Fruit fly (Drosophila melanogaster) whole organism, prepupa: ENCODE results near the gene CG4186.

ENCODE experiments used
- CG11294 ChIP-seq: fragments of 200-800 bp; sonication (Bioruptor generic); IDR thresholded peaks from 2 replicates; pipeline ENCODE4 v1.3.6; 2022; ENCODE audit warnings: missing biosample characterization, missing genetic modification characterization
- CG34406 ChIP-seq: fragments of 200-800 bp; sonication (Bioruptor generic); optimal IDR thresholded peaks from 3 replicates; lab custom pipeline; 2016; ENCODE audit warnings: missing biosample characterization, missing genetic modification characterization
- CG7368 ChIP-seq: fragments of 200-800 bp; sonication (Bioruptor generic); optimal IDR thresholded peaks from 3 replicates; lab custom pipeline; 2016; ENCODE audit warnings: missing biosample characterization, missing genetic modification characterization
- Eip93F ChIP-seq: fragments of 200-800 bp; sonication (Bioruptor generic); optimal IDR thresholded peaks from 2 replicates; lab custom pipeline; 2016; ENCODE audit warnings: missing biosample characterization, mild to moderate bottlenecking, missing genetic modification characterization
- Met ChIP-seq: fragments of 200-800 bp; sonication (Bioruptor generic); optimal IDR thresholded peaks from 3 replicates; lab custom pipeline; 2016; ENCODE audit warnings: missing biosample characterization, missing genetic modification characterization
- dsx ChIP-seq: fragments of 200-800 bp; optimal IDR thresholded peaks from 3 replicates; lab custom pipeline; 2019; ENCODE audit warnings: missing biosample characterization, mild to moderate bottlenecking, missing genetic modification characterization, moderate library complexity; ENCODE audit not compliant: poor library complexity, severe bottlenecking
- eg ChIP-seq: fragments of 200-800 bp; sonication (Bioruptor generic); IDR thresholded peaks from 3 replicates; pipeline ENCODE4 v1.3.6; 2022; ENCODE audit warnings: missing biosample characterization, missing genetic modification characterization
- pdm3 ChIP-seq: fragments of 200-800 bp; sonication (Bioruptor generic); optimal IDR thresholded peaks from 3 replicates; lab custom pipeline; 2016; ENCODE audit warnings: missing biosample characterization, missing genetic modification characterization
- salr ChIP-seq, 2 experiments: fragments of 200-800 bp; sonication (Bioruptor generic); optimal IDR thresholded peaks; 3 replicates each; lab custom pipeline; 2016 to 2018; ENCODE audit warnings: missing biosample characterization in 2 of 2, missing genetic modification characterization in 2 of 2, mild to moderate bottlenecking in 1 of 2
- spab ChIP-seq: fragments of 200-800 bp; sonication (Bioruptor generic); optimal IDR thresholded peaks from 2 replicates; lab custom pipeline; 2017; ENCODE audit warnings: missing biosample characterization, mild to moderate bottlenecking, missing genetic modification characterization, missing genetic modification reagents

DNA sequence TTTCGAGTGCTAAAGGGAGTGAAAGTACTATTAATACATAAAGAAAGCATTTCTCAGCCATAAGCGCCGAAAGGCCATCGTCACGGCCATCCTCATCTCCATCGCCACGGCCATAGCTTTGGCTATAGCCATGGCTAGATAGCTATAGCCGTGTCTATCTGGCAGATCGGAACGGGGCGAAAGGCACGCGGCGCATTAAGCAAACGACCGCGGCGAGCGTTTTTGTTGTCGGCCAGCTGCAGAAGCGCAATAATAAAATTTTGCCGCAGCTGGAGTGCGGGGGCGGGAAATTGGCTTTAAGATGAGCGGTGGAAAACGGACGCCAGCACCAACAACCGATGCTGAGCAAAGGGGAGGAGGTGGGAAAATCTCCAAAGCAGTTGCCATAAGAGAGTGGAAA lies 19.0 kb upstream of the CG4186 start:
- TF ChIP-seq eg (GFP tag; lab: Robert Waterston, UW) = no peak
- TF ChIP-seq CG11294 (GFP tag; lab: Robert Waterston, UW) = no peak
- TF ChIP-seq Met (GFP tag; lab: Kevin White, UChicago) = no peak
- TF ChIP-seq CG34406 (GFP tag; lab: Kevin White, UChicago) = no peak
- no peak for TF ChIP-seq CG7368 (GFP tag; lab: Kevin White, UChicago)
- TF ChIP-seq Eip93F (GFP tag; lab: Kevin White, UChicago) = no peak
- no peak for TF ChIP-seq salr (GFP tag; optimal IDR thresholded peaks at IDR 0.05; lab: Kevin White, UChicago)
- no peak for TF ChIP-seq pdm3 (GFP tag; lab: Kevin White, UChicago)
- TF ChIP-seq spab (GFP tag; lab: Kevin White, UChicago) = no peak
- no peak for TF ChIP-seq dsx
